Worm (Caenorhabditis elegans): ENCODE data around the gene lgc-23.

lgc-23 gene

DNA sequence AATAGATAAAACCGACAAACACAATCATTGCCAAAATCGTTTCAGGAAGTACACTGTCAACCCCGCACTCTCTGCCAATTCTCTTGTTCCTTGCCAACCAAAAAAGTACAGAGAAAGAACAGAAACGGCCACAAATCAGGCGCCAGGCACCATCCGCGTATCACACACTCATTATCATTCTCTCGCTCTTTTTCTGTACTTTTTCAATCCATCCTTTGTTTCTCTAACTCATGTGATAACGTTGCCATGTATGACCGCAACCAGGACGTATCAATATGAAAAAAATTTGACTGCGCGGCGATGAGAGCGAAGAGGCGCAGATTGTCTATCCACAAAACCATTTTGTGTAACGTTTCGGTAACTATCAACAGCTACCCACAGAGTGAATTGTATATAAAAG is 39.6 kb downstream of the lgc-23 start, which contains the start of gene col-181:
Gene col-181 (plus strand): TSS at position 301 of the 400 bp plus-strand sequence.
- TF ChIP-seq nhr-6 (tag; optimal IDR thresholded peaks at IDR 0.05) (no peak), unc-62 (GFP tag; optimal IDR thresholded peaks at IDR 0.05) (no peak), ceh-82 (tag; optimal IDR thresholded peaks at IDR 0.05) (no peak), skn-1 (tag; optimal IDR thresholded peaks at IDR 0.05) (no peak), ztf-11 (tag; optimal IDR thresholded peaks at IDR 0.05) (no peak), mbf-1 (tag; optimal IDR thresholded peaks at IDR 0.05) (no peak), crh-2 (tag; optimal IDR thresholded peaks at IDR 0.05) (no peak), nhr-129 (tag; optimal IDR thresholded peaks at IDR 0.05) (no peak), elt-3 (tag; optimal IDR thresholded peaks at IDR 0.05) (no peak), nhr-11 (tag; optimal IDR thresholded peaks at IDR 0.05) (no peak), peb-1 (tag; optimal IDR thresholded peaks at IDR 0.05) (no peak), C34F6.9 (tag; optimal IDR thresholded peaks at IDR 0.05) (no peak), ztf-1 (GFP tag; conservative IDR thresholded peaks at IDR 0.05) (no peak), mab-5 (tag; optimal IDR thresholded peaks at IDR 0.05) (no peak), lin-11 (tag; optimal IDR thresholded peaks at IDR 0.05) (no peak), lin-13 (GFP tag; optimal IDR thresholded peaks at IDR 0.05) (no peak)

DNA sequence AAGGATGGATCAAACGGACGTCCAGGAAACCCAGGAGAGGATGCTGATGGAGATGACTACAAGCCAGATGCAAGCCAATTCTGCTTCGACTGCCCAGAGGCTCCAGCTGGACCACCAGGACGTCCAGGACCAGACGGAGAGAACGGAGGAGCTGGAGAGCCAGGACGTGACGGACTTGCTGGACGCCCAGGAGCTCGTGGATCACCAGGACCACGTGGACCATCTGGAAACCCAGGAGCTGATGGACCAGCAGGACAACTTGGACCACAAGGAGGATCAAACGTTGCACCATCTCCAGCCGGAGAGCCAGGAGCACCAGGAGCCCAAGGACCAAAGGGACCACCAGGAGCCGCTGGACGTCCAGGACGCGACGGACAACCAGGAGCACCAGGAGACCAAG is 40.5 kb downstream of the lgc-23 start:
- TF ChIP-seq mbf-1 (tag; optimal IDR thresholded peaks at IDR 0.05) (no peak), peb-1 (tag; optimal IDR thresholded peaks at IDR 0.05) (no peak), nhr-12 (tag; optimal IDR thresholded peaks at IDR 0.05) (no peak), lin-13 (GFP tag; optimal IDR thresholded peaks at IDR 0.05) (no peak), ceh-82 (tag; optimal IDR thresholded peaks at IDR 0.05) (no peak), lin-11 (tag; optimal IDR thresholded peaks at IDR 0.05) (no peak), C34F6.9 (tag; optimal IDR thresholded peaks at IDR 0.05) (no peak), lsy-2 (tag; optimal IDR thresholded peaks at IDR 0.05) (no peak), R02D3.7 (tag; optimal IDR thresholded peaks at IDR 0.05) (no peak)

ce11 chrX:12106004-12106403 is 41.0 kb downstream of the lgc-23 start:
- TF ChIP-seq nhr-23 (tag; optimal IDR thresholded peaks at IDR 0.05), result no peak
- no peak for TF ChIP-seq dmd-4 (tag; optimal IDR thresholded peaks at IDR 0.05)
- no peak for TF ChIP-seq ama-1 (optimal IDR thresholded peaks at IDR 0.05)
- peak; percentile 27 for TF ChIP-seq ceh-82 (tag; optimal IDR thresholded peaks at IDR 0.05)
- TF ChIP-seq nhr-11 (tag; optimal IDR thresholded peaks at IDR 0.05), result peak; percentile 65
- peak; percentile 39 for TF ChIP-seq lin-11 (tag; optimal IDR thresholded peaks at IDR 0.05)
- peak; percentile 53 for TF ChIP-seq nhr-21 (tag; optimal IDR thresholded peaks at IDR 0.05)
- peak; percentile 66 for TF ChIP-seq egl-27 (tag; optimal IDR thresholded peaks at IDR 0.05)
- TF ChIP-seq unc-55 (GFP tag; optimal IDR thresholded peaks at IDR 0.05), result peak; percentile 77
- no peak for TF ChIP-seq peb-1 (tag; optimal IDR thresholded peaks at IDR 0.05)
- TF ChIP-seq zag-1 (tag; optimal IDR thresholded peaks at IDR 0.05), result peak; percentile 46
- no peak for TF ChIP-seq nhr-10 (tag; optimal IDR thresholded peaks at IDR 0.05)
- peak in 1 of 2 experiments; percentile 42 for TF ChIP-seq mdl-1 (tag; optimal IDR thresholded peaks at IDR 0.05)
- TF ChIP-seq nhr-6 (tag; optimal IDR thresholded peaks at IDR 0.05), result no peak
- TF ChIP-seq mab-5 (tag; optimal IDR thresholded peaks at IDR 0.05), result peak; percentile 76
- peak; percentile 15 for TF ChIP-seq ceh-16 (tag; optimal IDR thresholded peaks at IDR 0.05)
- peak; percentile 92 for TF ChIP-seq nhr-129 (tag; optimal IDR thresholded peaks at IDR 0.05)
- TF ChIP-seq C34F6.9 (tag; optimal IDR thresholded peaks at IDR 0.05), result peak; percentile 56
- TF ChIP-seq sma-9 (GFP tag; optimal IDR thresholded peaks at IDR 0.05), result peak; percentile 87
- no peak for TF ChIP-seq sma-9 (tag; optimal IDR thresholded peaks at IDR 0.05)
- TF ChIP-seq lin-13 (GFP tag; optimal IDR thresholded peaks at IDR 0.05), result peak; percentile 76
- no peak for TF ChIP-seq ztf-4 (tag; optimal IDR thresholded peaks at IDR 0.05)
- peak; percentile 46 for TF ChIP-seq nhr-12 (tag; optimal IDR thresholded peaks at IDR 0.05)
- TF ChIP-seq elt-1 (tag; optimal IDR thresholded peaks at IDR 0.05), result no peak
- peak; percentile 72 for TF ChIP-seq crh-2 (tag; optimal IDR thresholded peaks at IDR 0.05)
- TF ChIP-seq ztf-11 (tag; optimal IDR thresholded peaks at IDR 0.05), result no peak
- TF ChIP-seq lsy-2 (tag; optimal IDR thresholded peaks at IDR 0.05), result peak in 1 of 2 experiments; percentile 66
- peak; percentile 72 for TF ChIP-seq sem-4 (tag; optimal IDR thresholded peaks at IDR 0.05)
- TF ChIP-seq sma-3 (GFP tag; optimal IDR thresholded peaks at IDR 0.05), result peak; percentile 73
- peak; percentile 68 for TF ChIP-seq Y55F3AM.14 (GFP tag; optimal IDR thresholded peaks at IDR 0.05)
- peak; percentile 77 for TF ChIP-seq F13H6.1 (tag; optimal IDR thresholded peaks at IDR 0.05)
- TF ChIP-seq fos-1 (tag; optimal IDR thresholded peaks at IDR 0.05), result peak; percentile 66
- peak; percentile 2 for TF ChIP-seq snpc-4 (tag; optimal IDR thresholded peaks at IDR 0.05)
